Fruit fly (Drosophila melanogaster): ENCODE results near the gene sNPF.
A peak's percentile ranks its signal among the peaks of the same experiment; 100 is the strongest.

The sNPF gene

DNA sequence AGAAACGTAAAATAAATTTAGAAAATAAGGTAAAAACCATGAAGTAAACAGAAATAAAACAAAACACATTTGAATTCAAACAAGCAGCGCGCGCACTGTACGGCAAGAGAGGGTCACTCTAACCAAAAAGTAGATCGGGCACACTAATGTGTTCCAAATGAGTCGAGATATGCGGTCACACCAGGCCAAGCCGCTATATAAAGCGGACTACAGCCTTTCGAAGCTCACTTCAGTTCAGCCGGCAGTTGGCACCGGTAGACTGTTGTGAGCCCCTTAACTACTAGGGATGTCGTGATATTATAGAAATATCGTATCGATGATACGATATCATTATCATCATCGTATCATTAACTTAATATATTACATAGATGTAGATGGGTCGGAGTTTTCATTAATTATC, 76.8 kb downstream of the sNPF start (continued):
- TF ChIP-seq dmrt11E (tag; optimal IDR thresholded peaks at IDR 0.05) = no peak
- peak; percentile 9 for TF ChIP-seq Elba2 (GFP tag; optimal IDR thresholded peaks at IDR 0.05)
- 0 out of 3 replicates have a peak, but pooled peaks have one; percentile 16 for TF ChIP-seq CG14860 (GFP tag; IDR thresholded peaks at IDR 0.05; ENCODE audit: partially characterized antibody)
- no peak for TF ChIP-seq CG31365 (tag; optimal IDR thresholded peaks at IDR 0.05)
- TF ChIP-seq CG15011 (GFP tag; optimal IDR thresholded peaks at IDR 0.05) = no peak
- TF ChIP-seq gfzf (GFP tag; optimal IDR thresholded peaks at IDR 0.05) = peak; percentile 61
- TF ChIP-seq grau (tag; optimal IDR thresholded peaks at IDR 0.05) = no peak
- TF ChIP-seq klu (GFP tag; IDR thresholded peaks at IDR 0.05) = no peak
- no peak for TF ChIP-seq zf30C (GFP tag; optimal IDR thresholded peaks at IDR 0.05)
- TF ChIP-seq CG34376 (GFP tag; optimal IDR thresholded peaks at IDR 0.05) = no peak
- TF ChIP-seq sens (GFP tag) = peak; percentile 62
- TF ChIP-seq CG13296 (GFP tag; optimal IDR thresholded peaks at IDR 0.05) = no peak
- TF ChIP-seq tll (GFP tag; optimal IDR thresholded peaks at IDR 0.05) = no peak
- no peak for TF ChIP-seq Ptx1 (GFP tag; IDR thresholded peaks at IDR 0.05)
- no peak for TF ChIP-seq CG10654 (GFP tag; optimal IDR thresholded peaks at IDR 0.05)
- TF ChIP-seq CG12391 (tag; optimal IDR thresholded peaks at IDR 0.05) = no peak
- TF ChIP-seq CG12299 (tag; optimal IDR thresholded peaks at IDR 0.05) = no peak
- no peak for TF ChIP-seq schlank (tag; optimal IDR thresholded peaks at IDR 0.05)
- TF ChIP-seq bcd (GFP tag; optimal IDR thresholded peaks at IDR 0.05) = no peak
- no peak for TF ChIP-seq CG7786 (GFP tag; optimal IDR thresholded peaks at IDR 0.05)
- TF ChIP-seq ken (GFP tag; IDR thresholded peaks at IDR 0.05) = no peak
- no peak for TF ChIP-seq CG43689 (GFP tag; IDR thresholded peaks at IDR 0.05)
- TF ChIP-seq ssp (GFP tag; IDR thresholded peaks at IDR 0.05) = no peak
- TF ChIP-seq Antp (GFP tag; optimal IDR thresholded peaks at IDR 0.05) = no peak
- TF ChIP-seq CG1603 (tag; optimal IDR thresholded peaks at IDR 0.05) = no peak
- TF ChIP-seq row (GFP tag; IDR thresholded peaks at IDR 0.05) = no peak
- no peak for TF ChIP-seq cas (GFP tag; IDR thresholded peaks at IDR 0.05)
- no peak for TF ChIP-seq CG13894 (tag; optimal IDR thresholded peaks at IDR 0.05)
- TF ChIP-seq CG5953 (GFP tag; IDR thresholded peaks at IDR 0.05) = no peak
- peak; percentile 0 for TF ChIP-seq CG14710 (tag; optimal IDR thresholded peaks at IDR 0.05)
- no peak for TF ChIP-seq croc (GFP tag; conservative IDR thresholded peaks at IDR 0.05)
- no peak for TF ChIP-seq Awh (GFP tag; IDR thresholded peaks at IDR 0.05)
- no peak for TF ChIP-seq CG3407 (GFP tag; optimal IDR thresholded peaks at IDR 0.05)
- no peak for TF ChIP-seq wor (GFP tag; IDR thresholded peaks at IDR 0.05)
- no peak for TF ChIP-seq CG11696 (GFP tag; IDR thresholded peaks at IDR 0.05)
- TF ChIP-seq dysf (GFP tag; IDR thresholded peaks at IDR 0.05) = no peak
- TF ChIP-seq jigr1 (GFP tag; IDR thresholded peaks at IDR 0.05) = no peak
- no peak for TF ChIP-seq Mad (GFP tag; optimal IDR thresholded peaks at IDR 0.05)
- TF ChIP-seq CG4360 (GFP tag; IDR thresholded peaks at IDR 0.05) = no peak
- peak; percentile 38 for TF ChIP-seq CG8290 (GFP tag; optimal IDR thresholded peaks at IDR 0.05)
- peak; percentile 2 to 50 for TF ChIP-seq CG8290 (tag; optimal IDR thresholded peaks at IDR 0.05)
- TF ChIP-seq unc-4 (GFP tag; IDR thresholded peaks at IDR 0.05; ENCODE audit: partially characterized antibody) = no peak
- TF ChIP-seq CG17359 (tag; optimal IDR thresholded peaks at IDR 0.05) = no peak
- no peak for TF ChIP-seq MBD-R2 (GFP tag; IDR thresholded peaks at IDR 0.05)
- no peak for TF ChIP-seq Eip74EF (GFP tag; optimal IDR thresholded peaks at IDR 0.05)
- TF ChIP-seq Doc3 (GFP tag; IDR thresholded peaks at IDR 0.05; ENCODE audit: partially characterized antibody) = no peak
- no peak for TF ChIP-seq CG12659 (GFP tag; optimal IDR thresholded peaks at IDR 0.05)
- no peak for TF ChIP-seq CG6654 (GFP tag; optimal IDR thresholded peaks at IDR 0.05)
- TF ChIP-seq CG6791 (GFP tag; IDR thresholded peaks at IDR 0.05; ENCODE audit: partially characterized antibody) = peak; percentile 68
- TF ChIP-seq CG12769 (tag; optimal IDR thresholded peaks at IDR 0.05) = no peak
- no peak for TF ChIP-seq CrebB (tag; optimal IDR thresholded peaks at IDR 0.05)
- TF ChIP-seq Poxn (GFP tag; IDR thresholded peaks at IDR 0.05) = no peak

All from whole organism, embryonic.